Fruit fly (Drosophila melanogaster) whole organism, prepupa: ENCODE results near the gene CG15818.

Source experiments
- Blimp-1 ChIP-seq: fragments of 200-800 bp; sonication (Bioruptor generic); optimal IDR thresholded peaks from 3 replicates; lab custom pipeline; 2017; ENCODE audit warnings: missing biosample characterization, missing genetic modification characterization, mild to moderate bottlenecking, moderate library complexity, missing genetic modification reagents
- CG11294 ChIP-seq: fragments of 200-800 bp; sonication (Bioruptor generic); IDR thresholded peaks from 2 replicates; pipeline ENCODE4 v1.3.6; 2022; ENCODE audit warnings: missing biosample characterization, missing genetic modification characterization
- CG3032 ChIP-seq: fragments of 200-800 bp; optimal IDR thresholded peaks from 2 replicates; lab custom pipeline; 2019; ENCODE audit warnings: missing biosample characterization, mild to moderate bottlenecking, missing genetic modification characterization, moderate library complexity
- CG31627 ChIP-seq: fragments of 200-800 bp; sonication (Bioruptor generic); optimal IDR thresholded peaks from 3 replicates; lab custom pipeline; 2016; ENCODE audit warnings: missing biosample characterization, missing genetic modification characterization
- CG34406 ChIP-seq: fragments of 200-800 bp; sonication (Bioruptor generic); optimal IDR thresholded peaks from 3 replicates; lab custom pipeline; 2016; ENCODE audit warnings: missing biosample characterization, missing genetic modification characterization
- CG6163 ChIP-seq: fragments of 200-800 bp; sonication (Bioruptor generic); IDR thresholded peaks from 3 replicates; pipeline ENCODE4 v1.3.6; 2022; ENCODE audit warnings: missing biosample characterization, missing genetic modification characterization
- CG7368 ChIP-seq: fragments of 200-800 bp; sonication (Bioruptor generic); optimal IDR thresholded peaks from 3 replicates; lab custom pipeline; 2016; ENCODE audit warnings: missing biosample characterization, missing genetic modification characterization
- CG8119 ChIP-seq: fragments of 200-800 bp; sonication (Bioruptor generic); IDR thresholded peaks from 3 replicates; pipeline ENCODE4 v1.3.6; 2022; ENCODE audit warnings: missing biosample characterization, missing genetic modification characterization
- CG8632 ChIP-seq: fragments of 200-800 bp; sonication (Bioruptor generic); optimal IDR thresholded peaks from 3 replicates; lab custom pipeline; 2016; ENCODE audit warnings: missing biosample characterization, missing genetic modification characterization
- Hr38 ChIP-seq: sonication (Bioruptor generic); optimal IDR thresholded peaks from 2 replicates; lab custom pipeline; 2016; ENCODE audit warnings: missing biosample characterization, missing genetic modification characterization
- Hr39 ChIP-seq: fragments of 200-800 bp; sonication (Bioruptor generic); optimal IDR thresholded peaks from 2 replicates; lab custom pipeline; 2016; ENCODE audit warnings: missing biosample characterization, missing genetic modification characterization
- OdsH ChIP-seq: fragments of 200-800 bp; sonication (Bioruptor generic); optimal IDR thresholded peaks from 3 replicates; lab custom pipeline; 2016; ENCODE audit warnings: missing biosample characterization, missing genetic modification characterization
- Sox102F ChIP-seq: fragments of 200-800 bp; sonication (Bioruptor generic); optimal IDR thresholded peaks from 2 replicates; lab custom pipeline; 2016; ENCODE audit warnings: missing biosample characterization, mild to moderate bottlenecking, missing genetic modification characterization
- Sox14 ChIP-seq: fragments of 200-800 bp; sonication (Bioruptor generic); optimal IDR thresholded peaks from 3 replicates; lab custom pipeline; 2016; ENCODE audit warnings: missing biosample characterization, missing genetic modification characterization

dm6 chr2L:7401627-7402026 lies 9.1 kb upstream of the CG15818 start:
- TF ChIP-seq CG3032 (no peak), Blimp-1 (GFP tag; lab: Kevin White, UChicago) (no peak), CG7368 (GFP tag; lab: Kevin White, UChicago) (no peak), Hr39 (GFP tag; lab: Kevin White, UChicago) (no peak), CG8632 (GFP tag; lab: Kevin White, UChicago) (no peak), Hr38 (GFP tag; lab: Kevin White, UChicago) (no peak), CG34406 (GFP tag; lab: Kevin White, UChicago) (no peak), Sox14 (GFP tag; lab: Kevin White, UChicago) (no peak), CG8119 (GFP tag; lab: Robert Waterston, UW) (peak; percentile 53; the same call in 2 of the 3 replicates), Sox102F (no peak), CG31627 (no peak), CG6163 (no peak), OdsH (no peak), CG11294 (GFP tag; lab: Robert Waterston, UW) (no peak)
